Worm (Caenorhabditis elegans): Measurements from ENCODE around the gene srbc-48.

ce11 chrV:15841095-15841494, 21.0 kb downstream of the srbc-48 start, which contains the start of gene srh-149:
- no peak for TF ChIP-seq ceh-58 (GFP tag; IDR thresholded peaks at IDR 0.05)
- no peak for TF ChIP-seq lin-54 (GFP tag; optimal IDR thresholded peaks at IDR 0.05)
- no peak for TF ChIP-seq attf-3 (GFP tag; conservative IDR thresholded peaks at IDR 0.05)
- TF ChIP-seq unc-62 (GFP tag; optimal IDR thresholded peaks at IDR 0.05): no peak
- no peak for TF ChIP-seq Y53G8AR.9 (GFP tag; conservative IDR thresholded peaks at IDR 0.05)
- TF ChIP-seq dpl-1 (GFP tag; optimal IDR thresholded peaks at IDR 0.05): no peak
- no peak for TF ChIP-seq ama-1 (optimal IDR thresholded peaks at IDR 0.05)
- no peak for TF ChIP-seq ama-1 (GFP tag; optimal IDR thresholded peaks at IDR 0.05)
- TF ChIP-seq madf-6 (GFP tag; IDR thresholded peaks at IDR 0.05): no peak
- no peak for TF ChIP-seq ztf-3 (GFP tag; optimal IDR thresholded peaks at IDR 0.05)
- TF ChIP-seq F23B12.7 (tag; optimal IDR thresholded peaks at IDR 0.05; ENCODE audit: insufficient read depth): no peak
- no peak for TF ChIP-seq F49E8.2 (tag; optimal IDR thresholded peaks at IDR 0.05; ENCODE audit: insufficient read depth)
- no peak for TF ChIP-seq die-1 (tag; optimal IDR thresholded peaks at IDR 0.05)

Data from whole organism, young adult.